Worm (Caenorhabditis elegans) whole organism, early embryonic: ENCODE measurements around the gene T22F7.3.

Experiments
- B0310.2 ChIP-seq: sonication (generic microtip); optimal IDR thresholded peaks from 2 replicates; lab custom pipeline; 2016; ENCODE audit warnings: mild to moderate bottlenecking, missing genetic modification characterization, missing compliant biosample characterization
- F13C5.2 ChIP-seq: sonication (generic microtip); optimal IDR thresholded peaks from 2 replicates; lab custom pipeline; 2017; ENCODE audit warnings: mild to moderate bottlenecking, missing genetic modification characterization, inconsistent platforms, missing compliant biosample characterization
- aly-1 ChIP-seq: sonication (generic microtip); optimal IDR thresholded peaks from 2 replicates; lab custom pipeline; 2016; ENCODE audit warnings: missing genetic modification characterization, missing compliant biosample characterization
- ama-1 ChIP-seq: fragments of 150-350 bp; optimal IDR thresholded peaks from 2 replicates; lab custom pipeline; 2014
- ceh-13 ChIP-seq: fragments of 200-800 bp; sonication (Bioruptor generic); optimal IDR thresholded peaks from 2 replicates; lab custom pipeline; 2018; ENCODE audit warnings: mild to moderate bottlenecking, missing genetic modification characterization, missing compliant biosample characterization
- ceh-36 ChIP-seq: sonication (generic microtip); optimal IDR thresholded peaks from 2 replicates; lab custom pipeline; 2016; ENCODE audit warnings: missing genetic modification characterization, inconsistent platforms, missing compliant biosample characterization
- ets-7 ChIP-seq: sonication (generic microtip); optimal IDR thresholded peaks from 2 replicates; lab custom pipeline; 2016; ENCODE audit warnings: missing genotype, missing genetic modification characterization, missing compliant biosample characterization
- hnd-1 ChIP-seq: sonication (generic microtip); optimal IDR thresholded peaks from 2 replicates; lab custom pipeline; 2016; ENCODE audit warnings: missing genetic modification characterization, missing compliant biosample characterization
- scrt-1 ChIP-seq: fragments of 200-800 bp; sonication (Bioruptor generic); IDR thresholded peaks from 2 replicates; pipeline ENCODE4 v1.3.6; 2022; ENCODE audit warnings: missing genetic modification characterization, missing compliant biosample characterization
- tbx-11 ChIP-seq: fragments of 200-800 bp; sonication (Bioruptor generic); IDR thresholded peaks from 2 replicates; pipeline ENCODE4 v1.3.6; 2022; ENCODE audit warnings: missing genetic modification characterization, missing compliant biosample characterization
- tbx-37 ChIP-seq: fragments of 200-800 bp; sonication (Bioruptor generic); conservative IDR thresholded peaks from 2 replicates; pipeline ENCODE4 v1.3.6; 2022; ENCODE audit warnings: missing genetic modification reagents, missing genetic modification characterization, missing compliant biosample characterization
- tra-4 ChIP-seq: sonication (generic microtip); optimal IDR thresholded peaks from 2 replicates; lab custom pipeline; 2017; ENCODE audit warnings: missing genetic modification characterization, missing compliant biosample characterization

DNA sequence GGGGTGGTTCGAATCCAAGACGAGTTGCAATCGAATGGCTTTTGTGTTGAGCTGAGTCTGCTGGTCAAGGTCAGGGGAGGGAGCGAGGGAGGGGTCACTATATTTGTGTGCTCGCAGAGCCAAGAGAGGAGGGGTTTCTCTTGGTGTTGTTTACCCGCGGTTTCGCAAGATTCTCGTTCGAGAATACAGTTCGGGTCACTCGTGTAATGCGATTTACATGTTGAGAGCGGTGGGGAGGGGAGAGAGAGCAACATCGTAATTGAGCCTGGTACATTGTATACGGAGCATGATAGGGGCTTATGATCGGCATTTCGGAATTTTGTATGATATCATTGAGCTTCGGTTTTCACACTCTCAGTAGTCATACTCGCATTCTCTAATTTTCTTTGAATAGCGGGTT is 11.7 kb downstream of the T22F7.3 start, which contains the start of gene F30H5.3:
- TF ChIP-seq ama-1 (no peak), tra-4 (tag; lab: Kevin White, UChicago) (no peak), ceh-13 (GFP tag; lab: Kevin White, UChicago) (no peak), scrt-1 (GFP tag; lab: Robert Waterston, UW) (no peak), B0310.2 (tag; lab: Kevin White, UChicago) (no peak), tbx-37 (GFP tag; lab: Robert Waterston, UW) (no peak), tbx-11 (GFP tag; lab: Robert Waterston, UW) (no peak), ets-7 (tag; lab: Kevin White, UChicago) (no peak), F13C5.2 (tag; lab: Kevin White, UChicago) (no peak), ceh-36 (no peak), hnd-1 (no peak), aly-1 (tag; lab: Kevin White, UChicago) (no peak)
